Fruit fly (Drosophila melanogaster) whole organism, embryonic: Measurements from ENCODE around the gene neur.

Source experiments
- BEAF-32 ChIP-seq: fragments of 200-800 bp; sonication (Bioruptor generic); optimal IDR thresholded peaks from 3 replicates; lab custom pipeline; 2017; ENCODE audit warnings: missing biosample characterization, missing genetic modification characterization, mild to moderate bottlenecking, moderate library complexity, missing genetic modification reagents
- Bteb2 ChIP-seq: fragments of 200-800 bp; sonication (Bioruptor generic); optimal IDR thresholded peaks from 2 replicates; lab custom pipeline; 2016; ENCODE audit warnings: missing biosample characterization, missing genetic modification characterization
- CG11560 ChIP-seq: fragments of 200-800 bp; sonication (Bioruptor generic); IDR thresholded peaks from 3 replicates; pipeline ENCODE4 v1.3.6; 2022; ENCODE audit warnings: missing biosample characterization, missing genetic modification characterization
- CG12104 ChIP-seq: fragments of 200-800 bp; sonication (Bioruptor generic); optimal IDR thresholded peaks from 3 replicates; lab custom pipeline; 2016; ENCODE audit warnings: missing biosample characterization, missing genetic modification characterization
- CG12942 ChIP-seq: fragments of 200-800 bp; sonication (Bioruptor generic); optimal IDR thresholded peaks from 3 replicates; lab custom pipeline; 2016; ENCODE audit warnings: missing biosample characterization, missing genetic modification characterization
- CG13624 ChIP-seq: fragments of 200-800 bp; sonication (Bioruptor generic); optimal IDR thresholded peaks from 2 replicates; lab custom pipeline; 2016; ENCODE audit warnings: missing biosample characterization, missing genetic modification characterization
- CG15479 ChIP-seq: fragments of 200-800 bp; sonication (Bioruptor generic); optimal IDR thresholded peaks from 3 replicates; lab custom pipeline; 2019; ENCODE audit warnings: missing biosample characterization, mild to moderate bottlenecking, missing genetic modification characterization, moderate library complexity
- CG15696 ChIP-seq: fragments of 200-800 bp; sonication (Bioruptor generic); optimal IDR thresholded peaks from 2 replicates; lab custom pipeline; 2019; ENCODE audit warnings: missing biosample characterization, mild to moderate bottlenecking, missing genetic modification characterization, moderate library complexity
- CG17359 ChIP-seq: fragments of 200-800 bp; sonication (Bioruptor generic); optimal IDR thresholded peaks from 3 replicates; lab custom pipeline; 2018; ENCODE audit warnings: missing biosample characterization, mild to moderate bottlenecking, missing genetic modification characterization, moderate library complexity
- CG2129 ChIP-seq: fragments of 200-800 bp; sonication (Bioruptor generic); IDR thresholded peaks from 2 replicates; pipeline ENCODE4 v1.3.6; 2022; ENCODE audit warnings: missing biosample characterization, missing genetic modification characterization; ENCODE audit not compliant: partially characterized antibody
- CG30403 ChIP-seq: fragments of 200-800 bp; sonication (Bioruptor generic); optimal IDR thresholded peaks from 3 replicates; lab custom pipeline; 2016; ENCODE audit warnings: missing biosample characterization, missing genetic modification characterization
- CG32772 ChIP-seq: fragments of 200-800 bp; sonication (Bioruptor generic); IDR thresholded peaks from 2 replicates; pipeline ENCODE4 v1.3.6; 2022; ENCODE audit warnings: missing biosample characterization, missing genetic modification characterization
- CG5180 ChIP-seq: fragments of 200-800 bp; sonication (Bioruptor generic); optimal IDR thresholded peaks from 3 replicates; lab custom pipeline; 2017; ENCODE audit warnings: missing biosample characterization, missing genetic modification characterization, mild to moderate bottlenecking, moderate library complexity, missing genetic modification reagents
- CG6272 ChIP-seq: fragments of 200-800 bp; sonication (Bioruptor generic); IDR thresholded peaks from 2 replicates; pipeline ENCODE4 v1.3.6; 2022; ENCODE audit warnings: missing biosample characterization, missing genetic modification characterization
- CG6813 ChIP-seq: fragments of 200-800 bp; sonication (Bioruptor generic); optimal IDR thresholded peaks from 2 replicates; lab custom pipeline; 2017; ENCODE audit warnings: missing biosample characterization, missing genetic modification characterization, mild to moderate bottlenecking, moderate library complexity, missing genetic modification reagents
- CG8089 ChIP-seq: fragments of 200-800 bp; sonication (Bioruptor generic); optimal IDR thresholded peaks from 3 replicates; lab custom pipeline; 2016; ENCODE audit warnings: missing biosample characterization, missing genetic modification characterization
- CG9932 ChIP-seq: fragments of 200-800 bp; sonication (Bioruptor generic); IDR thresholded peaks from 2 replicates; pipeline ENCODE4 v1.3.6; 2022; ENCODE audit warnings: missing biosample characterization, missing genetic modification characterization
- CoRest ChIP-seq: fragments of 200-800 bp; sonication (Bioruptor generic); optimal IDR thresholded peaks from 3 replicates; lab custom pipeline; 2018; ENCODE audit warnings: missing biosample characterization, mild to moderate bottlenecking, missing genetic modification characterization, moderate library complexity
- D19B ChIP-seq: fragments of 200-800 bp; sonication (Bioruptor generic); optimal IDR thresholded peaks from 2 replicates; lab custom pipeline; 2017; ENCODE audit warnings: missing biosample characterization, mild to moderate bottlenecking, missing genetic modification characterization
- Dref ChIP-seq: fragments of 200-800 bp; sonication (Bioruptor generic); IDR thresholded peaks from 2 replicates; pipeline ENCODE4 v1.3.6; 2022; ENCODE audit warnings: missing biosample characterization, missing genetic modification characterization
- Eip74EF ChIP-seq, 2 experiments: fragments of 200-800 bp in 1 of 2; fragments of >200 bp in 1 of 2; sonication (Bioruptor generic) in 1 of 2; optimal IDR thresholded peaks; 2 replicates each; lab custom pipeline; 2017 to 2019; ENCODE audit warnings: missing biosample characterization in 2 of 2, missing genetic modification characterization in 2 of 2, mild to moderate bottlenecking in 1 of 2, moderate library complexity in 1 of 2
- Gsc ChIP-seq: fragments of 200-800 bp; sonication (Bioruptor generic); IDR thresholded peaks from 2 replicates; pipeline ENCODE4 v1.3.6; 2022; ENCODE audit warnings: missing biosample characterization, missing genetic modification characterization
- HmgZ ChIP-seq: fragments of 200-800 bp; sonication (Bioruptor generic); optimal IDR thresholded peaks from 2 replicates; lab custom pipeline; 2018; ENCODE audit warnings: missing biosample characterization, mild to moderate bottlenecking, missing genetic modification characterization
- Lhr ChIP-seq: fragments of 200-800 bp; sonication (Bioruptor generic); optimal IDR thresholded peaks from 3 replicates; lab custom pipeline; 2017; ENCODE audit warnings: mild to moderate bottlenecking, missing biosample characterization, missing genetic modification reagents, missing genetic modification characterization
- Nf-YA ChIP-seq: fragments of 200-800 bp; sonication (Bioruptor generic); IDR thresholded peaks from 2 replicates; pipeline ENCODE4 v1.3.6; 2022; ENCODE audit warnings: missing biosample characterization, missing genetic modification characterization
- Rfx ChIP-seq: fragments of 200-800 bp; sonication (Bioruptor generic); IDR thresholded peaks from 2 replicates; pipeline ENCODE4 v1.3.6; 2022; ENCODE audit warnings: missing biosample characterization, missing genetic modification characterization
- Sin3A ChIP-seq: fragments of >200 bp; optimal IDR thresholded peaks from 2 replicates; lab custom pipeline; 2018
- Spps ChIP-seq: fragments of 200-800 bp; sonication (Bioruptor generic); optimal IDR thresholded peaks from 2 replicates; lab custom pipeline; 2018; ENCODE audit warnings: missing biosample characterization, mild to moderate bottlenecking, missing genetic modification characterization
- Sry-β ChIP-seq: fragments of 200-800 bp; sonication (Bioruptor generic); optimal IDR thresholded peaks from 2 replicates; lab custom pipeline; 2018; ENCODE audit warnings: missing biosample characterization, mild to moderate bottlenecking, missing genetic modification characterization, moderate library complexity
- Xbp1 ChIP-seq: fragments of 200-800 bp; sonication (Bioruptor generic); optimal IDR thresholded peaks from 3 replicates; lab custom pipeline; 2016; ENCODE audit warnings: missing biosample characterization, mild to moderate bottlenecking, missing genetic modification characterization
- bcd ChIP-seq: fragments of 200-800 bp; sonication (Bioruptor generic); optimal IDR thresholded peaks from 2 replicates; lab custom pipeline; 2017; ENCODE audit warnings: missing biosample characterization, mild to moderate bottlenecking, missing genetic modification characterization
- cg ChIP-seq: fragments of 200-800 bp; sonication (Bioruptor generic); optimal IDR thresholded peaks from 3 replicates; lab custom pipeline; 2019; ENCODE audit warnings: missing biosample characterization, mild to moderate bottlenecking, missing genetic modification characterization, moderate library complexity
- chif ChIP-seq, 2 experiments: fragments of 200-800 bp; sonication (Bioruptor generic); optimal IDR thresholded peaks; 3 replicates each; lab custom pipeline; 2016; ENCODE audit warnings: missing biosample characterization in 2 of 2, missing genetic modification characterization in 2 of 2
- crol ChIP-seq: fragments of 200-800 bp; sonication (Bioruptor generic); IDR thresholded peaks from 2 replicates; pipeline ENCODE4 v1.3.6; 2022; ENCODE audit warnings: missing biosample characterization, missing genetic modification characterization
- dmrt99B ChIP-seq: fragments of 200-800 bp; sonication (Bioruptor generic); optimal IDR thresholded peaks from 2 replicates; lab custom pipeline; 2018; ENCODE audit warnings: missing biosample characterization, mild to moderate bottlenecking, missing genetic modification characterization, moderate library complexity
- en ChIP-seq: fragments of 200-800 bp; sonication (Bioruptor generic); optimal IDR thresholded peaks from 2 replicates; lab custom pipeline; 2016; ENCODE audit warnings: missing biosample characterization, missing genetic modification characterization
- fd102C ChIP-seq: fragments of 200-800 bp; sonication (Bioruptor generic); optimal IDR thresholded peaks from 2 replicates; lab custom pipeline; 2018; ENCODE audit warnings: missing biosample characterization, mild to moderate bottlenecking, missing genetic modification characterization, moderate library complexity
- fd3F ChIP-seq: fragments of 200-800 bp; sonication (Bioruptor generic); optimal IDR thresholded peaks from 2 replicates; lab custom pipeline; 2018; ENCODE audit warnings: missing biosample characterization, mild to moderate bottlenecking, missing genetic modification characterization, moderate library complexity
- gce ChIP-seq: fragments of 200-800 bp; sonication (Bioruptor generic); IDR thresholded peaks from 3 replicates; pipeline ENCODE4 v1.3.6; 2022; ENCODE audit warnings: missing biosample characterization, missing genetic modification characterization
- gcm2 ChIP-seq: fragments of 200-800 bp; sonication (Bioruptor generic); optimal IDR thresholded peaks from 2 replicates; lab custom pipeline; 2016; ENCODE audit warnings: missing biosample characterization, missing genetic modification characterization
- gro ChIP-seq: fragments of 200-800 bp; sonication (Bioruptor generic); optimal IDR thresholded peaks from 2 replicates; lab custom pipeline; 2016; ENCODE audit warnings: missing biosample characterization, missing genetic modification characterization
- gt ChIP-seq: fragments of 200-800 bp; sonication (Bioruptor generic); IDR thresholded peaks from 2 replicates; pipeline ENCODE4 v1.3.6; 2022; ENCODE audit warnings: missing biosample characterization, missing genetic modification characterization
- maf-S ChIP-seq: fragments of 200-800 bp; sonication (Bioruptor generic); optimal IDR thresholded peaks from 2 replicates; lab custom pipeline; 2016; ENCODE audit warnings: missing biosample characterization, missing genetic modification characterization
- pan ChIP-seq, 4 experiments: fragments of >200 bp in 3 of 4; fragments of 200-800 bp in 1 of 4; sonication (Bioruptor generic) in 1 of 4; optimal IDR thresholded peaks in 3 of 4; IDR thresholded peaks in 1 of 4; 2 replicates each; pipeline versions ENCODE4 v1.3.6 to Lab custom; 2017 to 2022; ENCODE audit warnings: missing biosample characterization in 2 of 4, missing genetic modification characterization in 2 of 4, mixed read lengths in 1 of 4
- sqz ChIP-seq: fragments of 200-800 bp; sonication (Bioruptor generic); optimal IDR thresholded peaks from 3 replicates; lab custom pipeline; 2018; ENCODE audit warnings: missing biosample characterization, mild to moderate bottlenecking, missing genetic modification characterization
- trh ChIP-seq: fragments of 200-800 bp; sonication (Bioruptor generic); optimal IDR thresholded peaks from 2 replicates; lab custom pipeline; 2016; ENCODE audit warnings: missing biosample characterization, missing genetic modification characterization
- z ChIP-seq: fragments of 200-800 bp; sonication (Bioruptor generic); IDR thresholded peaks from 3 replicates; pipeline ENCODE4 v1.3.6; 2022; ENCODE audit warnings: missing biosample characterization, missing genetic modification characterization

neur gene

dm6 chr3R:9055119-9056105 lies 16.1 kb upstream of the neur start (continued):
- peak; percentile 61 to 65 for TF ChIP-seq chif (GFP tag; optimal IDR thresholded peaks at IDR 0.05; lab: Kevin White, UChicago)
- TF ChIP-seq Spps = peak; percentile 91
- TF ChIP-seq CG6272 (GFP tag; lab: Robert Waterston, UW) = peak; percentile 81
- peak in 1 of 2 experiments; percentile 95 for TF ChIP-seq Eip74EF (GFP tag; optimal IDR thresholded peaks at IDR 0.05; lab: Kevin White, UChicago)
- TF ChIP-seq gt = no peak
- TF ChIP-seq CG12104 = peak; percentile 92
- peak; percentile 95 for TF ChIP-seq CG17359 (tag; lab: Kevin White, UChicago)
- TF ChIP-seq CoRest (tag; lab: Kevin White, UChicago) = peak; percentile 96
- TF ChIP-seq CG32772 = no peak
- no peak for TF ChIP-seq Dref (GFP tag; lab: Robert Waterston, UW)
- no peak for TF ChIP-seq CG11560
- peak; percentile 92 for TF ChIP-seq Xbp1 (GFP tag; lab: Kevin White, UChicago)
- no peak for TF ChIP-seq Rfx
- TF ChIP-seq D19B (GFP tag; lab: Kevin White, UChicago) = peak; percentile 95
- no peak for TF ChIP-seq Gsc (GFP tag; lab: Robert Waterston, UW)
- TF ChIP-seq Lhr (GFP tag; lab: Kevin White, UChicago) = peak; percentile 66
- peak; percentile 77 for TF ChIP-seq CG15696
- TF ChIP-seq fd102C (GFP tag; lab: Kevin White, UChicago) = no peak
- peak; percentile 70 for TF ChIP-seq gro
- TF ChIP-seq z (GFP tag; lab: Robert Waterston, UW) = no peak
- TF ChIP-seq CG30403 = peak; percentile 92
- peak; percentile 53 for TF ChIP-seq CG8089
- peak; percentile 93 for TF ChIP-seq CG13624 (GFP tag; lab: Kevin White, UChicago)
- peak; percentile 91 for TF ChIP-seq CG6813 (GFP tag; lab: Kevin White, UChicago)
- peak; percentile 97 for TF ChIP-seq dmrt99B (tag; lab: Kevin White, UChicago)
- peak; percentile 82 for TF ChIP-seq CG5180 (GFP tag; lab: Kevin White, UChicago)
- no peak for TF ChIP-seq CG9932 (GFP tag; lab: Robert Waterston, UW)
- TF ChIP-seq bcd (GFP tag; lab: Kevin White, UChicago) = peak; percentile 94
- TF ChIP-seq cg = no peak
- TF ChIP-seq en (GFP tag; lab: Kevin White, UChicago) = peak; percentile 19
- peak; percentile 64 for TF ChIP-seq maf-S (GFP tag; lab: Kevin White, UChicago)
- TF ChIP-seq CG2129 (GFP tag; lab: Robert Waterston, UW) = no peak
- no peak for TF ChIP-seq gcm2
- TF ChIP-seq gce = no peak
- no peak for TF ChIP-seq Sin3A (lab: Kevin White, UChicago)
- TF ChIP-seq fd3F (GFP tag; lab: Kevin White, UChicago) = peak; percentile 92
- TF ChIP-seq trh (GFP tag; lab: Kevin White, UChicago) = peak; percentile 86
- TF ChIP-seq BEAF-32 (GFP tag; lab: Kevin White, UChicago) = no peak
- TF ChIP-seq Nf-YA (GFP tag; lab: Robert Waterston, UW) = no peak
- TF ChIP-seq sqz = peak; percentile 91
- TF ChIP-seq Sry-β (GFP tag; lab: Kevin White, UChicago) = peak; percentile 30
- TF ChIP-seq pan (optimal IDR thresholded peaks at IDR 0.05; lab: Kevin White, UChicago) = no peak
- TF ChIP-seq pan (GFP tag; optimal IDR thresholded peaks at IDR 0.05 in 1 of 2, IDR thresholded peaks at IDR 0.05 in 1 of 2) = no peak
- no peak for TF ChIP-seq CG15479
- TF ChIP-seq CG12942 (GFP tag; lab: Kevin White, UChicago) = peak; percentile 83
- peak; percentile 80 for TF ChIP-seq Bteb2
- no peak for TF ChIP-seq crol (GFP tag; lab: Robert Waterston, UW)
- peak; percentile 95 for TF ChIP-seq HmgZ
